Worm (Caenorhabditis elegans) whole organism, L2 larva: ENCODE results near the gene srh-22.

ENCODE experiments used
- C34F6.9 ChIP-seq: fragments of 150-350 bp; optimal IDR thresholded peaks from 2 replicates; lab custom pipeline; 2014; ENCODE audit warnings: missing biosample characterization, missing genetic modification characterization
- F13H6.1 ChIP-seq: sonication (generic microtip); optimal IDR thresholded peaks from 2 replicates; lab custom pipeline; 2016; ENCODE audit warnings: missing genetic modification characterization, missing compliant biosample characterization
- R02D3.7 ChIP-seq: fragments of 150-350 bp; optimal IDR thresholded peaks from 2 replicates; lab custom pipeline; 2014; ENCODE audit warnings: missing biosample characterization, missing genetic modification characterization
- Y55F3AM.14 ChIP-seq: fragments of 200-800 bp; sonication (Bioruptor generic); optimal IDR thresholded peaks from 2 replicates; lab custom pipeline; 2018; ENCODE audit warnings: mild to moderate bottlenecking, missing genetic modification characterization, missing compliant biosample characterization
- alr-1 ChIP-seq: fragments of 150-350 bp; optimal IDR thresholded peaks from 2 replicates; lab custom pipeline; 2014; ENCODE audit warnings: missing biosample characterization, missing genetic modification characterization
- ama-1 ChIP-seq: fragments of 150-350 bp; optimal IDR thresholded peaks from 2 replicates; lab custom pipeline; 2018; ENCODE audit warnings: inconsistent platforms
- blmp-1 ChIP-seq: sonication (generic microtip); optimal IDR thresholded peaks from 2 replicates; lab custom pipeline; 2017; ENCODE audit warnings: missing genetic modification characterization, mild to moderate bottlenecking, missing compliant biosample characterization, antibody characterized with exemption, moderate library complexity; ENCODE audit not compliant: insufficient read depth
- ceh-16 ChIP-seq: fragments of 150-350 bp; optimal IDR thresholded peaks from 2 replicates; lab custom pipeline; 2014; ENCODE audit warnings: missing biosample characterization, missing genetic modification characterization
- crh-2 ChIP-seq: sonication (generic microtip); optimal IDR thresholded peaks from 2 replicates; lab custom pipeline; 2017; ENCODE audit warnings: missing biosample characterization, missing genetic modification characterization
- dmd-4 ChIP-seq: sonication (generic microtip); optimal IDR thresholded peaks from 2 replicates; lab custom pipeline; 2017; ENCODE audit warnings: missing biosample characterization, missing genetic modification characterization
- egl-27 ChIP-seq: sonication (generic microtip); optimal IDR thresholded peaks from 3 replicates; lab custom pipeline; 2017; ENCODE audit warnings: missing biosample characterization, missing genetic modification reagents, missing genetic modification characterization
- elt-1 ChIP-seq: fragments of 150-350 bp; optimal IDR thresholded peaks from 2 replicates; lab custom pipeline; 2014; ENCODE audit warnings: missing biosample characterization, missing genetic modification characterization
- elt-3 ChIP-seq: sonication (generic microtip); optimal IDR thresholded peaks from 2 replicates; lab custom pipeline; 2017; ENCODE audit warnings: missing biosample characterization, missing genetic modification characterization
- fos-1 ChIP-seq: fragments of 150-350 bp; optimal IDR thresholded peaks from 2 replicates; lab custom pipeline; 2014; ENCODE audit warnings: missing biosample characterization, missing genetic modification characterization
- gmeb-1 ChIP-seq: fragments of 150-350 bp; optimal IDR thresholded peaks from 2 replicates; lab custom pipeline; 2014; ENCODE audit warnings: missing biosample characterization, missing genetic modification characterization
- lin-13 ChIP-seq: fragments of 150-350 bp; optimal IDR thresholded peaks from 2 replicates; lab custom pipeline; 2014; ENCODE audit warnings: missing biosample characterization, missing genetic modification reagents, missing genetic modification characterization
- lin-39 ChIP-seq: fragments of 150-350 bp; optimal IDR thresholded peaks from 2 replicates; lab custom pipeline; 2014; ENCODE audit warnings: missing biosample characterization, missing genetic modification reagents, missing genetic modification characterization
- lsy-2 ChIP-seq, 2 experiments: fragments of 150-350 bp in 1 of 2; sonication (generic microtip) in 1 of 2; optimal IDR thresholded peaks; 2 replicates each; lab custom pipeline; 2014 to 2017; ENCODE audit warnings: missing biosample characterization in 2 of 2, missing genetic modification characterization in 2 of 2
- mab-5 ChIP-seq: fragments of 150-350 bp; optimal IDR thresholded peaks from 2 replicates; lab custom pipeline; 2014; ENCODE audit warnings: missing biosample characterization, missing genetic modification characterization
- mbf-1 ChIP-seq: sonication (generic microtip); optimal IDR thresholded peaks from 2 replicates; lab custom pipeline; 2017; ENCODE audit warnings: missing biosample characterization, missing genetic modification characterization
- mdl-1 ChIP-seq, 2 experiments: fragments of 150-350 bp in 1 of 2; sonication (generic microtip) in 1 of 2; optimal IDR thresholded peaks; 2 replicates each; lab custom pipeline; 2017; ENCODE audit warnings: missing biosample characterization in 2 of 2, missing genetic modification characterization in 2 of 2
- nhr-10 ChIP-seq: sonication (generic microtip); optimal IDR thresholded peaks from 2 replicates; lab custom pipeline; 2017; ENCODE audit warnings: missing biosample characterization, missing genetic modification characterization
- nhr-11 ChIP-seq: fragments of 150-350 bp; optimal IDR thresholded peaks from 2 replicates; lab custom pipeline; 2014; ENCODE audit warnings: missing biosample characterization, missing genetic modification characterization
- nhr-129 ChIP-seq: fragments of 150-350 bp; optimal IDR thresholded peaks from 2 replicates; lab custom pipeline; 2014; ENCODE audit warnings: missing biosample characterization, missing genetic modification characterization
- nhr-25 ChIP-seq: fragments of 150-350 bp; sonication (generic microtip); optimal IDR thresholded peaks from 3 replicates; lab custom pipeline; 2014; ENCODE audit warnings: missing biosample characterization, missing genetic modification characterization
- nhr-6 ChIP-seq: fragments of 150-350 bp; optimal IDR thresholded peaks from 2 replicates; lab custom pipeline; 2014; ENCODE audit warnings: missing biosample characterization, missing genetic modification characterization
- nhr-77 ChIP-seq: fragments of 150-350 bp; optimal IDR thresholded peaks from 2 replicates; lab custom pipeline; 2014; ENCODE audit warnings: missing biosample characterization, missing genetic modification characterization
- sem-4 ChIP-seq: fragments of 150-350 bp; optimal IDR thresholded peaks from 2 replicates; lab custom pipeline; 2014; ENCODE audit warnings: missing biosample characterization, missing genetic modification reagents, missing genetic modification characterization
- skn-1 ChIP-seq: sonication (generic microtip); optimal IDR thresholded peaks from 2 replicates; lab custom pipeline; 2017; ENCODE audit warnings: missing biosample characterization, missing genetic modification characterization
- sma-3 ChIP-seq: sonication (generic microtip); optimal IDR thresholded peaks from 2 replicates; lab custom pipeline; 2016; ENCODE audit warnings: missing genetic modification reagents, missing genetic modification characterization, missing compliant biosample characterization
- sma-9 ChIP-seq, 2 experiments: fragments of 150-350 bp in 1 of 2; sonication (generic microtip) in 1 of 2; optimal IDR thresholded peaks; 2 replicates each; lab custom pipeline; 2014 to 2016; ENCODE audit warnings: missing genetic modification characterization in 2 of 2, mild to moderate bottlenecking in 1 of 2, missing biosample characterization in 1 of 2, missing compliant biosample characterization in 1 of 2, missing genetic modification reagents in 1 of 2, moderate library complexity in 1 of 2
- snpc-4 ChIP-seq: fragments of 150-350 bp; optimal IDR thresholded peaks from 2 replicates; lab custom pipeline; 2014; ENCODE audit warnings: missing biosample characterization, missing genetic modification characterization
- unc-39 ChIP-seq: fragments of 150-350 bp; optimal IDR thresholded peaks from 2 replicates; lab custom pipeline; 2014; ENCODE audit warnings: missing biosample characterization, missing genetic modification characterization
- unc-62 ChIP-seq: fragments of 150-350 bp; optimal IDR thresholded peaks from 2 replicates; lab custom pipeline; 2014; ENCODE audit warnings: missing biosample characterization, missing genetic modification reagents, missing genetic modification characterization
- zag-1 ChIP-seq: fragments of 150-350 bp; optimal IDR thresholded peaks from 2 replicates; lab custom pipeline; 2014; ENCODE audit warnings: missing biosample characterization, missing genetic modification characterization
- ztf-1 ChIP-seq: fragments of 200-800 bp; sonication (Bioruptor generic); conservative IDR thresholded peaks from 2 replicates; pipeline ENCODE4 v1.3.6; 2022; ENCODE audit warnings: missing genetic modification characterization, missing compliant biosample characterization
- ztf-11 ChIP-seq: sonication (generic microtip); optimal IDR thresholded peaks from 2 replicates; lab custom pipeline; 2017; ENCODE audit warnings: missing biosample characterization, missing genetic modification characterization

srh-22 gene

ce11 chrV:4885372-4885771 lies 36.8 kb upstream of the srh-22 start, which contains the start of gene T19H12.3:
Gene T19H12.3, plus strand, starts transcription at chrV:4885672.
- TF ChIP-seq nhr-11 (tag; lab: Kevin White, UChicago) = no peak
- TF ChIP-seq lsy-2 (tag; optimal IDR thresholded peaks at IDR 0.05; lab: Kevin White, UChicago) = no peak
- no peak for TF ChIP-seq dmd-4 (tag; lab: Kevin White, UChicago)
- no peak for TF ChIP-seq nhr-77
- TF ChIP-seq C34F6.9 (tag; lab: Kevin White, UChicago) = no peak
- TF ChIP-seq elt-1 = no peak
- TF ChIP-seq sem-4 (tag; lab: Kevin White, UChicago) = no peak
- TF ChIP-seq alr-1 (tag; lab: Kevin White, UChicago) = no peak
- no peak for TF ChIP-seq nhr-129 (tag; lab: Kevin White, UChicago)
- TF ChIP-seq nhr-6 (tag; lab: Kevin White, UChicago) = no peak
- no peak for TF ChIP-seq fos-1 (tag; lab: Kevin White, UChicago)
- no peak for TF ChIP-seq mab-5
- TF ChIP-seq ceh-16 (tag; lab: Kevin White, UChicago) = no peak
- TF ChIP-seq unc-39 (tag; lab: Kevin White, UChicago) = no peak
- no peak for TF ChIP-seq Y55F3AM.14 (GFP tag; lab: Kevin White, UChicago)
- no peak for TF ChIP-seq ama-1 (lab: Kevin White, UChicago)
- no peak for TF ChIP-seq elt-3 (tag; lab: Kevin White, UChicago)

ce11 chrV:4889477-4889876 lies 32.6 kb upstream of the srh-22 start, which contains the start of gene ugt-12:
Gene ugt-12, minus strand, starts transcription at chrV:4889629.
- peak; percentile 8 for TF ChIP-seq sma-3 (GFP tag; lab: Kevin White, UChicago)
- TF ChIP-seq nhr-10 = no peak
- TF ChIP-seq dmd-4 (tag; lab: Kevin White, UChicago) = no peak
- peak; percentile 7 for TF ChIP-seq gmeb-1
- peak; percentile 38 for TF ChIP-seq crh-2 (tag; lab: Kevin White, UChicago)
- TF ChIP-seq fos-1 (tag; lab: Kevin White, UChicago) = peak; percentile 74
- TF ChIP-seq nhr-25 (tag; lab: Kevin White, UChicago) = peak; percentile 3
- TF ChIP-seq nhr-129 (tag; lab: Kevin White, UChicago) = peak; percentile 8
- TF ChIP-seq ztf-11 (tag; lab: Kevin White, UChicago) = no peak
- peak; percentile 82 for TF ChIP-seq sma-9 (GFP tag; optimal IDR thresholded peaks at IDR 0.05; lab: Kevin White, UChicago)
- no peak for TF ChIP-seq sma-9 (tag; optimal IDR thresholded peaks at IDR 0.05; lab: Kevin White, UChicago)
- TF ChIP-seq, all 48 proteins: peak for 7

DNA sequence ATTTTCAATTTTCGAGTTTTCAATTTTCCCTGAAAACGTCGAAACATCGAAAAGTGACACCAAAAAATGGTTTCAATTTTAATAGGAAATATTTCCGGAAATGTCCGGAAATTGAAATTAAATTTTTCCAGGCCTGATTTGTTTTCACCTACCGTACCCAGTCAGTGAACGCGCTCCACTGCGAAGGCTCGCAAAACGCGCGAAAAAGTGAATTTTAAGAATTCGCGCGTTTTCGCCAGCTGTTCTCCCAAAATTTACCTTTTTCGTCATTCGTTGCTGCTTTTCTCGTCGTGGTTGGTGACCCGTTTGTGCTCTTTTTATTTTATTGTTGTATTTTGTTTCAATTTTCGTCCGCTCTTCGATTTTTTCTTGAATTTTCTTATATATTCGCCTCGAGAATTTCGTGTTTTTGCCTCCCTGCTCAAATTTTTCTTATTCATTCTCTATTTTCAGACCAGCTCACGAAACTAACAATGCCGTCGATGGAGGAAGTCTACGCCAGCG lies 32.1 kb upstream of the srh-22 start, which contains the start of gene T19H12.2:
Gene T19H12.2, plus strand, starts transcription at position 454 of the 504 bp plus-strand sequence.
- TF ChIP-seq sma-3 (GFP tag; lab: Kevin White, UChicago) (no peak), snpc-4 (no peak), ceh-16 (tag; lab: Kevin White, UChicago) (no peak), nhr-11 (tag; lab: Kevin White, UChicago) (no peak), zag-1 (tag; lab: Kevin White, UChicago) (no peak), fos-1 (tag; lab: Kevin White, UChicago) (no peak), unc-62 (no peak), alr-1 (tag; lab: Kevin White, UChicago) (no peak), egl-27 (no peak), nhr-25 (tag; lab: Kevin White, UChicago) (no peak), ztf-1 (no peak), nhr-10 (no peak), crh-2 (tag; lab: Kevin White, UChicago) (no peak), unc-39 (tag; lab: Kevin White, UChicago) (no peak), skn-1 (tag; lab: Kevin White, UChicago) (no peak), R02D3.7 (tag; lab: Kevin White, UChicago) (no peak), mbf-1 (tag; lab: Kevin White, UChicago) (no peak), lin-13 (GFP tag; lab: Kevin White, UChicago) (no peak), lin-39 (tag; lab: Kevin White, UChicago) (no peak), mdl-1 (tag; optimal IDR thresholded peaks at IDR 0.05; lab: Kevin White, UChicago) (no peak)

- TF ChIP-seq nhr-10 = no peak
- no peak for TF ChIP-seq blmp-1
- TF ChIP-seq ceh-16 (tag; lab: Kevin White, UChicago) = no peak
- TF ChIP-seq sma-9 (GFP tag; optimal IDR thresholded peaks at IDR 0.05; lab: Kevin White, UChicago) = no peak
- no peak for TF ChIP-seq sma-9 (tag; optimal IDR thresholded peaks at IDR 0.05; lab: Kevin White, UChicago)
- TF ChIP-seq fos-1 (tag; lab: Kevin White, UChicago) = no peak
- no peak for TF ChIP-seq F13H6.1 (tag; lab: Kevin White, UChicago)
- no peak for TF ChIP-seq nhr-129 (tag; lab: Kevin White, UChicago)
Observed at ce11 chrV:4890781-4891180, 31.3 kb upstream of the srh-22 start.
